Fruit fly (Drosophila melanogaster): ENCODE data around the gene CG9300.

CG9300 gene

DNA sequence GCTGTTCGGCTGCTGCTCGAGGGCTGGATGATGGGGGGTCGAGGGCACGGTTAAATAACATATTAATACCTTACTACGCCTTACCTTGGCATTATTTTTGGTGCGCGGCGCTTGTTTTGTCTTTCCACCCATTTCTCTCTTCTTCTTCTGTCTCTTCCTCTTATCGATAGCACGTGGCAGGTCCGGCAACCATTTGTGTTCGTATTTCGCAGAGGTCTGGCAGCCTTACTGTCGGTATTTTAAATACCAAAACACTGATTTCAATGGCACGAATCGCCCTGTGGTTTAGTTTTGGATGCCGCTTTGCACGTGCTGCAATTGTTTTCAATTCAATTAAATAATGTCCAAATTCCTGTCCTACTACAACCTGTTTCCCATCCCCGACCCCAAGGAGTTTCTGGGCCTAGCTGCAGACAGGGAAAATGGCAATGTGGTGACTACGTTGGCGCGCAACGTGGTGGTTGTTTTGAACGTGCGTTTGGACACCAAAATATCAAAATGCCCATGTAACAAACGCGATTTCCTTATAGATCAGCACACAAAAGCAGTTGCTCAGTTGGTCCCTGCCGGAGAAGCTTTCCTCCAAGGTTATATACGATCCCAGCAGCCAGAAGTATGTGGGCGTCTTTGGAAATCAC is at the start of gene CG9300, which contains the start of gene Ltn1:
Gene CG9300, plus strand, starts transcription at position 285 of the 638 bp plus-strand sequence.
Gene Ltn1, minus strand, starts transcription at position 155 of the 638 bp plus-strand sequence.
- TF ChIP-seq Sox15 (GFP tag; optimal IDR thresholded peaks at IDR 0.05) (no peak), vri (GFP tag; optimal IDR thresholded peaks at IDR 0.05) (no peak), Ets96B (tag; optimal IDR thresholded peaks at IDR 0.05) (no peak)

DNA sequence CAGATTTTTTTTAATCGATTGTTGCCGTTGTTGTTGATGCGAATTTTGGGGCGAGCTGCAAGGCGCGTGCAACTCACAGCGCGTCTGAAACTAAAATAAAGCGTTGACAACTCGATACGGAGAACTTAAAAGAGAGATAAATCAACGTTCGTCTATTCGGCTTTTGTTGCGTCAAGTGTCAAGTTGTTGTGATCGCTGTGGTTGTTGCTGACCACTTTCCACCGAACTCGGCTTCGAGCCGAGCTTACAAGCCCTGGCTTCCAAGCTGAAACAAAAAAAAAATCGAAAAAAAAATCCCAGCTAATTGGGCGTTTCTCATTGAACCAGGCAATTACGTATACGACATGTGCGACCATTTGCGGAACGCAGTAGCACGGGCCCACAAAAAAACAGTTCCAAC is 48.5 kb upstream of the CG9300 start, which contains the start of gene CG9452:
Gene CG9452, minus strand, starts transcription at position 101 of the 400 bp plus-strand sequence.
- TF ChIP-seq CG15336 (GFP tag; IDR thresholded peaks at IDR 0.05) (no peak), CG6808 (GFP tag; optimal IDR thresholded peaks at IDR 0.05) (no peak), CG3032 (tag; optimal IDR thresholded peaks at IDR 0.05) (no peak), Smox (GFP tag; optimal IDR thresholded peaks at IDR 0.05) (no peak), CG11762 (GFP tag; optimal IDR thresholded peaks at IDR 0.05; ENCODE audit: insufficient read depth) (no peak), fd59A (GFP tag; optimal IDR thresholded peaks at IDR 0.05) (no peak), Hr39 (GFP tag; optimal IDR thresholded peaks at IDR 0.05) (no peak), cyc (GFP tag; optimal IDR thresholded peaks at IDR 0.05) (no peak)

DNA sequence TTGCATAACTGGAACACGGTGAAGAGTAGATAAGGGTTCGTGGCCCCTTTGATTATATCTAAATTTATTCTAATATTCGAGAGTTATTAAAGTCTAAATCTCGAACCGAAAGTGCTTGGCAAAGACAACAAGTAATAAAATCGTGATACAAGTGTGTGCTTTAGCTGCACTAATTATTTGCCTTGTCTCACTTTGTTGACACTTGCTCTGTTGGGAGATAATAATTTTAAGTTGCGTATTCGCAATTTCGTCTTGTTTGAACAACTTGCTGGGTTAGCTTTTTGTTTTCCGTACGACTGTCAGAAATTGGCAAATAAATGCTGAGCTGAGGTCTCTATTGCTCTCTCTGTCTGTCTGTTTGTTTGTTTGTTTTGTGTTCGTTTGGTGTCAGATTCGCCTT is 47.5 kb upstream of the CG9300 start:
- TF ChIP-seq vri (GFP tag; optimal IDR thresholded peaks at IDR 0.05) (peak; percentile 15), CG11294 (GFP tag; IDR thresholded peaks at IDR 0.05) (no peak), Eip78C (GFP tag) (peak; percentile 38), fkh (GFP tag; optimal IDR thresholded peaks at IDR 0.05) (peak; percentile 78), CG6163 (GFP tag; IDR thresholded peaks at IDR 0.05) (no peak)

DNA sequence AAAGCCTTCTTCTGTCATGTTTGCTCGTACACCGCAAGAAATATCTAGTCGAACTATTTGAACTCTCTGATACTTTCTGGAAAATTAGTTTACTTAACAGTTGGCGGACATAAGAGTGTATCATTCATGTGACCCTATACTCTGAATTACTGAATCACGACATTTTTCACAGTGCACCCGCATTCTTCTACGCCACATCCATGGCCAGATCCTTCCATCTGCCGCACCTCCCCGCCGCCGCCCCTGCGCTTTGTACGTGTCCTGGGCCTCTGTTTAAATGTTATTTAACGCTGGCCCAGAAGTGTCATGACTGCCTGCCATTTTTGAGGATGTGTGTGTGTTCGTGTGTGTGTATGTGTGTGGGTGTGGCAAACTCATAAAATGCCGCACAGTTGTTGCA is 39.5 kb upstream of the CG9300 start:
- TF ChIP-seq CG8632 (GFP tag; optimal IDR thresholded peaks at IDR 0.05) = no peak
- peak; percentile 22 for TF ChIP-seq svp (GFP tag)
- TF ChIP-seq CG6163 (GFP tag; IDR thresholded peaks at IDR 0.05) = no peak

DNA sequence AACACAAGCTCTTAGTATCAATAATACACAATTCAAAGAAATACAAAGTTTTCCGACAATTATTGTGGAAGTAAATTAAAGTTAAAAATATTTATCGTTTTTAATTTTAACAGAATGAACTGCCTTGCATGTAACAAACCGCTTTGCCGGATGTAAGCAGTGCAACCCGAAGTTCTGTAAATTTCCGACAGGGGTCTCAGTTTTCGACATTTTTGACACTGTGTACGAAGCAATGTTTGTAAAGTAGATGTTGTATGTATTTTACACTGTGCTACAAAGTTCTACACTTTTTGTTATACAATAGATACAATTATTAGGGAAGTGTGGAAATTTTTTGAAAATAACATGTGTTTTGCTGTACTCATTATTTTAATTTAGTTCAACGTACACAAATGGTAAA is 35.7 kb upstream of the CG9300 start:
- TF ChIP-seq Met (GFP tag; optimal IDR thresholded peaks at IDR 0.05) (peak; percentile 36), Eip78C (GFP tag) (peak; percentile 79), spab (GFP tag; optimal IDR thresholded peaks at IDR 0.05) (no peak), Hr38 (GFP tag; optimal IDR thresholded peaks at IDR 0.05) (no peak), Hr39 (GFP tag; optimal IDR thresholded peaks at IDR 0.05) (peak; percentile 74), CG10631 (GFP tag; optimal IDR thresholded peaks at IDR 0.05) (peak; percentile 56), Sox14 (GFP tag; optimal IDR thresholded peaks at IDR 0.05) (no peak), CG31627 (GFP tag; optimal IDR thresholded peaks at IDR 0.05) (peak; percentile 75), CG11902 (GFP tag; optimal IDR thresholded peaks at IDR 0.05) (peak; percentile 63), Sox102F (GFP tag; optimal IDR thresholded peaks at IDR 0.05) (no peak), CG6792 (GFP tag; optimal IDR thresholded peaks at IDR 0.05) (peak; percentile 47), Hr4 (GFP tag; optimal IDR thresholded peaks at IDR 0.05) (peak; percentile 10), Eip75B (GFP tag; optimal IDR thresholded peaks at IDR 0.05) (peak; percentile 71), pdm3 (GFP tag; optimal IDR thresholded peaks at IDR 0.05) (peak; percentile 60), CG11762 (GFP tag; optimal IDR thresholded peaks at IDR 0.05; ENCODE audit: insufficient read depth) (peak; percentile 43), net (GFP tag; optimal IDR thresholded peaks at IDR 0.05) (peak; percentile 29), CG8632 (GFP tag; optimal IDR thresholded peaks at IDR 0.05) (no peak), esn (GFP tag; optimal IDR thresholded peaks at IDR 0.05) (no peak), svp (GFP tag) (peak; percentile 64), CG10669 (GFP tag; optimal IDR thresholded peaks at IDR 0.05) (peak; percentile 34), Gug (GFP tag; IDR thresholded peaks at IDR 0.05) (no peak), CG3919 (GFP tag; optimal IDR thresholded peaks at IDR 0.05) (peak; percentile 70), cyc (GFP tag; optimal IDR thresholded peaks at IDR 0.05) (peak; percentile 82), CG6163 (GFP tag; IDR thresholded peaks at IDR 0.05) (peak; percentile 85), acj6 (GFP tag; optimal IDR thresholded peaks at IDR 0.05) (peak; percentile 40), lz (GFP tag; optimal IDR thresholded peaks at IDR 0.05) (peak; percentile 76), Lpt (GFP tag; optimal IDR thresholded peaks at IDR 0.05) (no peak), Sox15 (GFP tag; optimal IDR thresholded peaks at IDR 0.05) (peak; percentile 34), salr (GFP tag; optimal IDR thresholded peaks at IDR 0.05) (peak in 1 of 2 experiments; percentile 73), CG4318 (GFP tag; optimal IDR thresholded peaks at IDR 0.05) (no peak), Ets21C (GFP tag; optimal IDR thresholded peaks at IDR 0.05) (peak; percentile 27), topi (GFP tag; optimal IDR thresholded peaks at IDR 0.05) (peak; percentile 60), OdsH (GFP tag; optimal IDR thresholded peaks at IDR 0.05) (peak; percentile 64), CG6808 (GFP tag; optimal IDR thresholded peaks at IDR 0.05) (no peak)
